Fruit fly (Drosophila melanogaster): ENCODE measurements around the gene nebu.

Gene nebu

DNA sequence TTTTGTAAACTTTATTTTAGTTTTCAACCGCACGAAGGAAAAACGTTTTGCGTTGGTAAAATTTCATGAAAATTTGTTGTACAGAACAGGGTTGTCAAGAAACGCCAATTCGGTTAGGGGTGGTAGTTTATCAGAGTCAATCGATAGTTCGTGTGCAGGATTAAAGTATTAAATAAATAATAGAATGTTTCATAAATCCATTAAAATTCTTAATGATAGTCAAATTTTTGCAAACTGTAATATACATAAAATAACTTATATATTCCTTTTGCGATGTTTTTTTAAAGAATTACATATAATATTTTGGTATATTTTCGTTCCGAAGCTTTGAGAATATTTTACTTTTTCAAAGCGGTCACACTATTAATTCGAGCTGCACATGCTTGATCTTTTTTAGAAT lies 29.0 kb downstream of the nebu start, which contains the start of the genes Sf3a2 and CG42588 (continued):
- TF ChIP-seq hb (GFP tag; IDR thresholded peaks at IDR 0.05; ENCODE audit: partially characterized antibody), result peak; percentile 64; the same call in 2 of the 3 replicates
- no peak; the same call in 2 of the 3 replicates for TF ChIP-seq CG14050 (GFP tag; IDR thresholded peaks at IDR 0.05)
- no peak for TF ChIP-seq pfk (GFP tag; optimal IDR thresholded peaks at IDR 0.05)
- no peak for TF ChIP-seq CG7987 (GFP tag; optimal IDR thresholded peaks at IDR 0.05)
- no peak for TF ChIP-seq Hand (GFP tag; optimal IDR thresholded peaks at IDR 0.05)
- peak; percentile 42 for TF ChIP-seq chn (GFP tag; optimal IDR thresholded peaks at IDR 0.05)
- no peak for TF ChIP-seq gsb-n (tag; optimal IDR thresholded peaks at IDR 0.05)
- TF ChIP-seq tin (GFP tag; optimal IDR thresholded peaks at IDR 0.05), result peak; percentile 74
- TF ChIP-seq CG31224 (GFP tag; IDR thresholded peaks at IDR 0.05), result peak; percentile 44; the same call in 1 of the 2 replicates
- TF ChIP-seq Mad (GFP tag; optimal IDR thresholded peaks at IDR 0.05), result peak; percentile 21
- no peak for TF ChIP-seq Neu2 (GFP tag; optimal IDR thresholded peaks at IDR 0.05; ENCODE audit: borderline replicate concordance)
- TF ChIP-seq corto (GFP tag; optimal IDR thresholded peaks at IDR 0.05), result no peak
- TF ChIP-seq mld (GFP tag; IDR thresholded peaks at IDR 0.05; ENCODE audit: partially characterized antibody), result no peak
- TF ChIP-seq CG12942 (GFP tag; optimal IDR thresholded peaks at IDR 0.05), result peak; percentile 57
- no peak for TF ChIP-seq CG11560 (tag; IDR thresholded peaks at IDR 0.05)
- peak; percentile 52 for TF ChIP-seq CG33557 (GFP tag; optimal IDR thresholded peaks at IDR 0.05)
- no peak for TF ChIP-seq grn (GFP tag; optimal IDR thresholded peaks at IDR 0.05)
- peak; percentile 63; the same call in 1 of the 3 replicates for TF ChIP-seq ken (GFP tag; IDR thresholded peaks at IDR 0.05)
- TF ChIP-seq CG11247 (GFP tag; IDR thresholded peaks at IDR 0.05), result peak; percentile 73
- no peak for TF ChIP-seq fd102C (GFP tag; optimal IDR thresholded peaks at IDR 0.05)
- peak; percentile 80 for TF ChIP-seq inv (GFP tag; IDR thresholded peaks at IDR 0.05; ENCODE audit: partially characterized antibody)
- TF ChIP-seq E2f2 (GFP tag; IDR thresholded peaks at IDR 0.05), result peak; percentile 66
- TF ChIP-seq CG4282 (GFP tag; optimal IDR thresholded peaks at IDR 0.05), result no peak
- TF ChIP-seq crol (GFP tag; IDR thresholded peaks at IDR 0.05), result no peak
- peak; percentile 10 for TF ChIP-seq tx (GFP tag; optimal IDR thresholded peaks at IDR 0.05)
- TF ChIP-seq CG8924 (tag; optimal IDR thresholded peaks at IDR 0.05), result peak; percentile 78
- TF ChIP-seq Dip3 (GFP tag; optimal IDR thresholded peaks at IDR 0.05), result peak; percentile 9
- TF ChIP-seq HmgZ (tag; optimal IDR thresholded peaks at IDR 0.05), result peak; percentile 78
- no peak for TF ChIP-seq Atf-2 (GFP tag; optimal IDR thresholded peaks at IDR 0.05)
- no peak for TF ChIP-seq Vsx1 (GFP tag; optimal IDR thresholded peaks at IDR 0.05)
- TF ChIP-seq PHDP (tag; optimal IDR thresholded peaks at IDR 0.05), result peak; percentile 71
- peak; percentile 72 for TF ChIP-seq CG30403 (GFP tag; optimal IDR thresholded peaks at IDR 0.05)
- TF ChIP-seq BEAF-32 (GFP tag; optimal IDR thresholded peaks at IDR 0.05), result peak; percentile 87
- peak; percentile 54 for TF ChIP-seq Ssrp (tag; optimal IDR thresholded peaks at IDR 0.05)
- peak; percentile 38; the same call in 1 of the 2 replicates for TF ChIP-seq Adf1 (GFP tag; IDR thresholded peaks at IDR 0.05)
- TF ChIP-seq Deaf1 (tag; optimal IDR thresholded peaks at IDR 0.05), result no peak
- TF ChIP-seq lbe (GFP tag; optimal IDR thresholded peaks at IDR 0.05), result peak; percentile 39
- no peak for TF ChIP-seq hth (optimal IDR thresholded peaks at IDR 0.05)
- peak; percentile 66 for TF ChIP-seq pzg (GFP tag; optimal IDR thresholded peaks at IDR 0.05)
- TF ChIP-seq CG12219 (GFP tag; optimal IDR thresholded peaks at IDR 0.05), result no peak
- TF ChIP-seq row (GFP tag; IDR thresholded peaks at IDR 0.05), result peak; percentile 92
- TF ChIP-seq Sry-β (GFP tag; optimal IDR thresholded peaks at IDR 0.05), result no peak
- no peak for TF ChIP-seq Taf1 (GFP tag; IDR thresholded peaks at IDR 0.05)
- TF ChIP-seq CG6272 (GFP tag; IDR thresholded peaks at IDR 0.05), result no peak; the same call in 1 of the 2 replicates
- TF ChIP-seq croc (GFP tag; conservative IDR thresholded peaks at IDR 0.05), result no peak
- TF ChIP-seq Drgx (GFP tag; IDR thresholded peaks at IDR 0.05), result no peak
- TF ChIP-seq CG9215 (GFP tag; IDR thresholded peaks at IDR 0.05), result peak; percentile 71; the same call in 1 of the 2 replicates
- peak; percentile 74 for TF ChIP-seq CG34224 (GFP tag; IDR thresholded peaks at IDR 0.05; ENCODE audit: partially characterized antibody)
- peak; percentile 40; the same call in 1 of the 3 replicates for TF ChIP-seq CG7963 (GFP tag; IDR thresholded peaks at IDR 0.05; ENCODE audit: partially characterized antibody)
- TF ChIP-seq CG15601 (tag; optimal IDR thresholded peaks at IDR 0.05), result peak; percentile 77
- TF ChIP-seq CG17912 (GFP tag; optimal IDR thresholded peaks at IDR 0.05), result no peak
